Fruit fly (Drosophila melanogaster) whole organism, embryonic: ENCODE results near the gene CG18766.

ENCODE experiments used
- BtbVII ChIP-seq: fragments of 200-800 bp; sonication (Bioruptor generic); optimal IDR thresholded peaks from 3 replicates; lab custom pipeline; 2017; ENCODE audit warnings: missing biosample characterization, mild to moderate bottlenecking, missing genetic modification characterization
- CG10209 ChIP-seq: fragments of 200-800 bp; sonication (Bioruptor generic); optimal IDR thresholded peaks from 3 replicates; lab custom pipeline; 2017; ENCODE audit warnings: missing biosample characterization, mild to moderate bottlenecking, missing genetic modification characterization, missing genetic modification reagents
- CG10431 ChIP-seq: fragments of 200-800 bp; sonication (Bioruptor generic); optimal IDR thresholded peaks from 3 replicates; lab custom pipeline; 2018; ENCODE audit warnings: missing biosample characterization, mild to moderate bottlenecking, missing genetic modification characterization
- CG11085 ChIP-seq: fragments of 200-800 bp; sonication (Bioruptor generic); IDR thresholded peaks from 2 replicates; pipeline ENCODE4 v1.3.6; 2022; ENCODE audit warnings: missing biosample characterization, missing genetic modification characterization
- CG12942 ChIP-seq: fragments of 200-800 bp; sonication (Bioruptor generic); optimal IDR thresholded peaks from 3 replicates; lab custom pipeline; 2016; ENCODE audit warnings: missing biosample characterization, missing genetic modification characterization
- CG14014 ChIP-seq: fragments of 200-800 bp; sonication (Bioruptor generic); IDR thresholded peaks from 2 replicates; pipeline ENCODE4 v1.3.6; 2022; ENCODE audit warnings: missing biosample characterization, missing genetic modification characterization
- CG14441 ChIP-seq: fragments of 200-800 bp; sonication (Bioruptor generic); IDR thresholded peaks from 2 replicates; pipeline ENCODE4 v1.3.6; 2022; ENCODE audit warnings: missing biosample characterization, missing genetic modification characterization
- CG14667 ChIP-seq: fragments of 200-800 bp; sonication (Bioruptor generic); IDR thresholded peaks from 2 replicates; pipeline ENCODE4 v1.3.6; 2022; ENCODE audit warnings: missing biosample characterization, missing genetic modification characterization
- CG15269 ChIP-seq: fragments of 200-800 bp; sonication (Bioruptor generic); optimal IDR thresholded peaks from 2 replicates; lab custom pipeline; 2018; ENCODE audit warnings: missing biosample characterization, mild to moderate bottlenecking, missing genetic modification characterization, moderate library complexity
- CG15696 ChIP-seq: fragments of 200-800 bp; sonication (Bioruptor generic); optimal IDR thresholded peaks from 2 replicates; lab custom pipeline; 2019; ENCODE audit warnings: missing biosample characterization, mild to moderate bottlenecking, missing genetic modification characterization, moderate library complexity
- CG1647 ChIP-seq: fragments of 200-800 bp; sonication (Bioruptor generic); optimal IDR thresholded peaks from 3 replicates; lab custom pipeline; 2016; ENCODE audit warnings: missing biosample characterization, missing genetic modification characterization
- CG17361 ChIP-seq: fragments of 200-800 bp; sonication (Bioruptor generic); IDR thresholded peaks from 3 replicates; pipeline ENCODE4 v1.3.6; 2022; ENCODE audit warnings: missing biosample characterization, missing genetic modification characterization
- CG17912 ChIP-seq: fragments of 200-800 bp; sonication (Bioruptor generic); optimal IDR thresholded peaks from 2 replicates; lab custom pipeline; 2018; ENCODE audit warnings: missing biosample characterization, mild to moderate bottlenecking, missing genetic modification characterization
- CG18011 ChIP-seq: fragments of 200-800 bp; sonication (Bioruptor generic); optimal IDR thresholded peaks from 2 replicates; lab custom pipeline; 2017; ENCODE audit warnings: missing biosample characterization, missing genetic modification characterization, mild to moderate bottlenecking, moderate library complexity, missing genotype
- CG18619 ChIP-seq: fragments of 200-800 bp; sonication (Bioruptor generic); optimal IDR thresholded peaks from 3 replicates; lab custom pipeline; 2017; ENCODE audit warnings: missing biosample characterization, mild to moderate bottlenecking, missing genetic modification characterization
- CG2129 ChIP-seq: fragments of 200-800 bp; sonication (Bioruptor generic); IDR thresholded peaks from 2 replicates; pipeline ENCODE4 v1.3.6; 2022; ENCODE audit warnings: missing biosample characterization, missing genetic modification characterization; ENCODE audit not compliant: partially characterized antibody
- CG2199 ChIP-seq: fragments of 200-800 bp; sonication (Bioruptor generic); IDR thresholded peaks from 3 replicates; pipeline ENCODE4 v1.3.6; 2022; ENCODE audit warnings: missing biosample characterization, missing genetic modification characterization
- CG2678 ChIP-seq: fragments of 200-800 bp; sonication (Bioruptor generic); optimal IDR thresholded peaks from 3 replicates; lab custom pipeline; 2019; ENCODE audit warnings: missing biosample characterization, mild to moderate bottlenecking, missing genetic modification characterization, moderate library complexity
- CG3163 ChIP-seq: fragments of 200-800 bp; sonication (Bioruptor generic); optimal IDR thresholded peaks from 3 replicates; lab custom pipeline; 2016; ENCODE audit warnings: missing biosample characterization, missing genetic modification characterization
- CG32532 ChIP-seq: fragments of 200-800 bp; sonication (Bioruptor generic); IDR thresholded peaks from 2 replicates; pipeline ENCODE4 v1.3.6; 2022; ENCODE audit warnings: missing biosample characterization, missing genetic modification characterization
- CG8944 ChIP-seq: fragments of 200-800 bp; sonication (Bioruptor generic); optimal IDR thresholded peaks from 3 replicates; lab custom pipeline; 2016; ENCODE audit warnings: missing biosample characterization, missing genetic modification characterization
- Dll ChIP-seq: fragments of 200-800 bp; sonication (Bioruptor generic); IDR thresholded peaks from 4 replicates; pipeline ENCODE4 v1.3.6; 2022; ENCODE audit warnings: missing biosample characterization, missing genetic modification characterization; ENCODE audit not compliant: partially characterized antibody
- HLH3B ChIP-seq: fragments of 200-800 bp; sonication (Bioruptor generic); IDR thresholded peaks from 2 replicates; pipeline ENCODE4 v1.3.6; 2022; ENCODE audit warnings: missing biosample characterization, missing genetic modification characterization
- HmgZ ChIP-seq: fragments of 200-800 bp; sonication (Bioruptor generic); optimal IDR thresholded peaks from 2 replicates; lab custom pipeline; 2018; ENCODE audit warnings: missing biosample characterization, mild to moderate bottlenecking, missing genetic modification characterization
- Lhr ChIP-seq: fragments of 200-800 bp; sonication (Bioruptor generic); optimal IDR thresholded peaks from 3 replicates; lab custom pipeline; 2017; ENCODE audit warnings: mild to moderate bottlenecking, missing biosample characterization, missing genetic modification reagents, missing genetic modification characterization
- Mes4 ChIP-seq: fragments of 200-800 bp; sonication (Bioruptor generic); optimal IDR thresholded peaks from 2 replicates; lab custom pipeline; 2016; ENCODE audit warnings: missing biosample characterization, missing genetic modification characterization
- Usf ChIP-seq: fragments of 200-800 bp; sonication (Bioruptor generic); optimal IDR thresholded peaks from 2 replicates; lab custom pipeline; 2017; ENCODE audit warnings: missing genotype, missing biosample characterization, missing genetic modification characterization
- Vsx1 ChIP-seq: fragments of 200-800 bp; sonication (Bioruptor generic); optimal IDR thresholded peaks from 2 replicates; lab custom pipeline; 2017; ENCODE audit warnings: missing biosample characterization, mild to moderate bottlenecking, missing genetic modification characterization, missing genetic modification reagents
- bab2 ChIP-seq: fragments of 200-800 bp; sonication (Bioruptor generic); optimal IDR thresholded peaks from 2 replicates; lab custom pipeline; 2016; ENCODE audit warnings: missing biosample characterization, missing genetic modification characterization
- cas ChIP-seq: fragments of 200-800 bp; sonication (Bioruptor generic); IDR thresholded peaks from 2 replicates; pipeline ENCODE4 v1.3.6; 2022; ENCODE audit warnings: missing biosample characterization, missing genetic modification characterization
- chinmo ChIP-seq: fragments of 200-800 bp; sonication (Bioruptor generic); IDR thresholded peaks from 4 replicates; pipeline ENCODE4 v1.3.6; 2022; ENCODE audit warnings: missing biosample characterization, missing genetic modification characterization; ENCODE audit not compliant: partially characterized antibody
- chm ChIP-seq: fragments of 200-800 bp; sonication (Bioruptor generic); IDR thresholded peaks from 2 replicates; pipeline ENCODE4 v1.3.6; 2022; ENCODE audit warnings: missing biosample characterization, missing genetic modification characterization
- dysf ChIP-seq: fragments of 200-800 bp; sonication (Bioruptor generic); IDR thresholded peaks from 3 replicates; pipeline ENCODE4 v1.3.6; 2022; ENCODE audit warnings: missing biosample characterization, missing genetic modification characterization
- ewg ChIP-seq: fragments of 200-800 bp; sonication (Bioruptor generic); optimal IDR thresholded peaks from 3 replicates; lab custom pipeline; 2017; ENCODE audit warnings: mild to moderate bottlenecking, missing biosample characterization, missing genetic modification reagents, missing genetic modification characterization
- grn ChIP-seq: fragments of 200-800 bp; sonication (Bioruptor generic); optimal IDR thresholded peaks from 3 replicates; lab custom pipeline; 2017; ENCODE audit warnings: missing biosample characterization, missing genetic modification characterization
- gsb ChIP-seq: fragments of 200-800 bp; sonication (Bioruptor generic); IDR thresholded peaks from 2 replicates; pipeline ENCODE4 v1.3.6; 2022; ENCODE audit warnings: missing biosample characterization, missing genetic modification characterization
- hth ChIP-seq: fragments of >200 bp; optimal IDR thresholded peaks from 2 replicates; lab custom pipeline; 2017; ENCODE audit warnings: inconsistent platforms
- klu ChIP-seq: fragments of 200-800 bp; sonication (Bioruptor generic); IDR thresholded peaks from 2 replicates; pipeline ENCODE4 v1.3.6; 2022; ENCODE audit warnings: missing biosample characterization, missing genetic modification characterization
- lilli ChIP-seq: fragments of 200-800 bp; sonication (Bioruptor generic); optimal IDR thresholded peaks from 3 replicates; lab custom pipeline; 2016; ENCODE audit warnings: missing biosample characterization, missing genetic modification characterization
- nau ChIP-seq: fragments of 200-800 bp; sonication (Bioruptor generic); optimal IDR thresholded peaks from 3 replicates; lab custom pipeline; 2017; ENCODE audit warnings: missing biosample characterization, mild to moderate bottlenecking, missing genetic modification characterization, missing genetic modification reagents
- odd ChIP-seq: fragments of 200-800 bp; sonication (Bioruptor generic); optimal IDR thresholded peaks from 2 replicates; lab custom pipeline; 2017; ENCODE audit warnings: missing biosample characterization, mild to moderate bottlenecking, missing genetic modification characterization
- pb ChIP-seq: fragments of 200-800 bp; sonication (Bioruptor generic); optimal IDR thresholded peaks from 3 replicates; lab custom pipeline; 2016; ENCODE audit warnings: missing biosample characterization, missing genetic modification characterization
- pnt ChIP-seq: fragments of 200-800 bp; sonication (Bioruptor generic); optimal IDR thresholded peaks from 3 replicates; lab custom pipeline; 2016; ENCODE audit warnings: missing biosample characterization, missing genetic modification characterization
- ranshi ChIP-seq: fragments of 200-800 bp; sonication (Bioruptor generic); IDR thresholded peaks from 2 replicates; pipeline ENCODE4 v1.3.6; 2022; ENCODE audit warnings: missing biosample characterization, missing genetic modification characterization
- repo ChIP-seq: fragments of 200-800 bp; sonication (Bioruptor generic); optimal IDR thresholded peaks from 2 replicates; lab custom pipeline; 2016; ENCODE audit warnings: missing biosample characterization, missing genetic modification characterization
- schlank ChIP-seq: fragments of 200-800 bp; sonication (Bioruptor generic); optimal IDR thresholded peaks from 2 replicates; lab custom pipeline; 2018; ENCODE audit warnings: missing biosample characterization, mild to moderate bottlenecking, missing genetic modification characterization
- sob ChIP-seq: fragments of 200-800 bp; sonication (Bioruptor generic); IDR thresholded peaks from 2 replicates; pipeline ENCODE4 v1.3.6; 2022; ENCODE audit warnings: missing biosample characterization, missing genetic modification characterization
- ssp ChIP-seq: fragments of 200-800 bp; sonication (Bioruptor generic); IDR thresholded peaks from 2 replicates; pipeline ENCODE4 v1.3.6; 2022; ENCODE audit warnings: missing biosample characterization, missing genetic modification characterization
- tna ChIP-seq: fragments of 200-800 bp; sonication (Bioruptor generic); IDR thresholded peaks from 2 replicates; pipeline ENCODE4 v1.3.6; 2022; ENCODE audit warnings: missing biosample characterization, missing genetic modification characterization; ENCODE audit not compliant: partially characterized antibody
- tup ChIP-seq: fragments of 200-800 bp; sonication (Bioruptor generic); optimal IDR thresholded peaks from 2 replicates; lab custom pipeline; 2016; ENCODE audit warnings: missing biosample characterization, mild to moderate bottlenecking, missing genetic modification characterization, moderate library complexity

Gene CG18766

dm6 chr3R:27208724-27209343, 36.2 kb downstream of the CG18766 start (continued):
- TF ChIP-seq Dll (GFP tag; lab: Robert Waterston, UW) (no peak), gsb (no peak), CG2199 (GFP tag; lab: Robert Waterston, UW) (no peak), CG18011 (GFP tag; lab: Kevin White, UChicago) (no peak), CG2678 (tag; lab: Kevin White, UChicago) (peak; percentile 68), cas (GFP tag; lab: Robert Waterston, UW) (no peak), schlank (peak; percentile 33), CG17912 (GFP tag; lab: Kevin White, UChicago) (no peak), CG10431 (GFP tag; lab: Kevin White, UChicago) (peak; percentile 10), bab2 (GFP tag; lab: Kevin White, UChicago) (peak; percentile 58), tup (GFP tag; lab: Kevin White, UChicago) (peak; percentile 38), ewg (GFP tag; lab: Kevin White, UChicago) (peak; percentile 21), HmgZ (peak; percentile 9), CG1647 (GFP tag; lab: Kevin White, UChicago) (peak; percentile 6), repo (GFP tag; lab: Kevin White, UChicago) (peak; percentile 21), ranshi (0 out of 2 replicates have a peak, but pooled peaks have one; percentile 43), chinmo (no peak), chm (GFP tag; lab: Robert Waterston, UW) (peak; percentile 19; the same call in 1 of the 2 replicates), lilli (GFP tag; lab: Kevin White, UChicago) (no peak), CG3163 (GFP tag; lab: Kevin White, UChicago) (no peak), CG2129 (no peak), BtbVII (peak; percentile 27), pb (GFP tag; lab: Kevin White, UChicago) (no peak), CG14014 (GFP tag; lab: Robert Waterston, UW) (peak; percentile 27; the same call in 1 of the 2 replicates), hth (lab: Kevin White, UChicago) (no peak), CG11085 (GFP tag; lab: Robert Waterston, UW) (0 out of 2 replicates have a peak, but pooled peaks have one; percentile 38), dysf (peak; percentile 6; the same call in 1 of the 3 replicates), CG14441 (GFP tag; lab: Robert Waterston, UW) (peak; percentile 43; the same call in 1 of the 2 replicates), CG18619 (GFP tag; lab: Kevin White, UChicago) (peak; percentile 47), CG14667 (no peak), pnt (peak; percentile 53), grn (GFP tag; lab: Kevin White, UChicago) (peak; percentile 26), Vsx1 (GFP tag; lab: Kevin White, UChicago) (peak; percentile 54), sob (GFP tag; lab: Robert Waterston, UW) (peak; percentile 49; the same call in 1 of the 2 replicates), CG10209 (GFP tag; lab: Kevin White, UChicago) (peak; percentile 57), CG12942 (GFP tag; lab: Kevin White, UChicago) (peak; percentile 27), HLH3B (GFP tag; lab: Robert Waterston, UW) (peak; percentile 63; the same call in 1 of the 2 replicates), CG8944 (peak; percentile 17), CG17361 (GFP tag; lab: Robert Waterston, UW) (0 out of 3 replicates have a peak, but pooled peaks have one; percentile 12), Mes4 (GFP tag; lab: Kevin White, UChicago) (peak; percentile 37), klu (GFP tag; lab: Robert Waterston, UW) (0 out of 2 replicates have a peak, but pooled peaks have one; percentile 42), ssp (GFP tag; lab: Robert Waterston, UW) (no peak), nau (GFP tag; lab: Kevin White, UChicago) (peak; percentile 61), CG15269 (tag; lab: Kevin White, UChicago) (peak; percentile 7), CG15696 (tag; lab: Kevin White, UChicago) (peak; percentile 73), odd (GFP tag; lab: Kevin White, UChicago) (peak; percentile 57), Usf (GFP tag; lab: Kevin White, UChicago) (peak; percentile 5), CG32532 (GFP tag; lab: Robert Waterston, UW) (peak; percentile 38; the same call in 1 of the 2 replicates), tna (GFP tag; lab: Robert Waterston, UW) (no peak), Lhr (GFP tag; lab: Kevin White, UChicago) (peak; percentile 44)
